Fruit fly (Drosophila melanogaster) whole organism, prepupa: ENCODE measurements around the gene Tusp.

Experiments
- CG16779 ChIP-seq: fragments of 200-800 bp; sonication (Bioruptor generic); optimal IDR thresholded peaks from 3 replicates; lab custom pipeline; 2017; ENCODE audit warnings: missing biosample characterization, mild to moderate bottlenecking, missing genetic modification characterization
- CG6276 ChIP-seq: fragments of 200-800 bp; sonication (Bioruptor generic); optimal IDR thresholded peaks from 2 replicates; lab custom pipeline; 2017; ENCODE audit warnings: missing biosample characterization, mild to moderate bottlenecking, missing genetic modification characterization

DNA sequence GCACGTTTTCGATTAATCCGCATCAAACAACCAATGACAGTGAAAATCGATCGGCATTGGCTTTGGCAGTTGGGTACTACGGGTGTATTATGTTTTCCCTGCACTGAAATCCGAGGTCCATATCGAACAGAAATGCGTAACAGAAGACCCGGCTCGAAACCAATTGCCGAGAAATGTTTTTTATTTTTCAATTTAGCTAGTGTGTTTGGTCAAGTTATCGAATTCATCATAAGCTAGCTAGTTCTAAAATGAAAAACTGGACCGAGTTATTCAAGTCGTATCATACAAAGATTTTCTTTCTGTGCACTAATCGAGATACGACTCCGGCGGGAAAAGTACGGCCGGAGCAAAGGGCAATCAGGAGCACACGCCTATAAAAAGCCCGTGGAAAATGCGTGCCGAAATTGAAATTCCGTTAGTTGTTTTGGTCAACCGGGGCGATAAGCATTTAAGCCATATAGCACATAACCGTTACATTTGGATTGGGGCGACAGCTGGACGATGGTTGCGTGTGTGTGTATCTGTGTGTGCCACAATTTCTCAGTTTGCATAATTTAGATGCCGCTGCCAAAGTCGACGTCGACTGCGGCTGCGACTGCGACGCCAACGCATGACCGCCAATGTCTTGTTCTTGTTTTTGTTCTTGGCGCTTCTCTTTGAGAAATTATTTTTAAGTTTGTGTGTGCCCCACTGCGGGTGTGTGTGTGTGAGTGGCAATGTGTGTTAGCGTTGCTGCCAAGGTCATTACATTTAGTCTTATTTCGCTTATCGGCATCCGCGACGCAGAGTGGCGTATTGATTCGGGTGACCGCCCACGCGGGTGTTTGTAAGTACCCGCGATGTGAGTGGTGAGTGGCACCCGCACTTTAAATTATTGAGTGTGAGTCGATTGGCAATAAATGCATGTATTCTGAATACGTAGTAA, 1.7 kb downstream of the Tusp start:
- TF ChIP-seq CG16779 (tag; lab: Kevin White, UChicago) = no peak
- no peak for TF ChIP-seq CG6276
